Worm (Caenorhabditis elegans) whole organism, L4/young adult: ENCODE data around the gene nhr-210.

Source experiments
- dao-5 ChIP-seq: sonication (generic microtip); optimal IDR thresholded peaks from 2 replicates; lab custom pipeline; 2016; ENCODE audit warnings: missing genotype, missing genetic modification characterization, moderate library complexity, missing compliant biosample characterization
- him-1 ChIP-seq: sonication (generic microtip); optimal IDR thresholded peaks from 2 replicates; lab custom pipeline; 2016; ENCODE audit warnings: missing genotype, missing genetic modification reagents, missing genetic modification characterization, missing compliant biosample characterization

ce11 chrV:477664-478212 is 41.6 kb downstream of the nhr-210 start, which contains the start of gene nhr-55:
- no peak for TF ChIP-seq him-1 (tag; lab: Kevin White, UChicago)
- no peak for TF ChIP-seq dao-5 (tag; lab: Kevin White, UChicago)
